Worm (Caenorhabditis elegans): ENCODE results near the gene nhr-71.
A peak's percentile ranks its signal among the peaks of the same experiment; 100 is the strongest.

The nhr-71 gene

ce11 chrX:13782074-13782462 lies 35.0 kb downstream of the nhr-71 start (continued):
- TF ChIP-seq dmd-6 (GFP tag; IDR thresholded peaks at IDR 0.05) (peak; percentile 54), rbr-2 (tag; optimal IDR thresholded peaks at IDR 0.05) (no peak), Y105C5A.15 (GFP tag; IDR thresholded peaks at IDR 0.05) (no peak), ctbp-1 (GFP tag; IDR thresholded peaks at IDR 0.05) (0 out of 2 replicates have a peak, but pooled peaks have one; percentile 50), tra-1 (GFP tag; IDR thresholded peaks at IDR 0.05) (peak; percentile 71), nhr-41 (GFP tag; IDR thresholded peaks at IDR 0.05) (0 out of 2 replicates have a peak, but pooled peaks have one; percentile 31), vab-7 (GFP tag; IDR thresholded peaks at IDR 0.05) (peak; percentile 73), lim-7 (GFP tag; IDR thresholded peaks at IDR 0.05) (peak; percentile 84), snpc-1.2 (GFP tag; IDR thresholded peaks at IDR 0.05) (peak; percentile 78; the same call in 1 of the 2 replicates), duxl-1 (tag; optimal IDR thresholded peaks at IDR 0.05; ENCODE audit: poor library complexity) (peak; percentile 53), lir-3 (tag; optimal IDR thresholded peaks at IDR 0.05) (no peak), R02D3.7 (tag; optimal IDR thresholded peaks at IDR 0.05) (no peak), madf-9 (GFP tag; conservative IDR thresholded peaks at IDR 0.05) (peak; percentile 82), php-3 (GFP tag; IDR thresholded peaks at IDR 0.05) (0 out of 2 replicates have a peak, but pooled peaks have one; percentile 38), dve-1 (tag; optimal IDR thresholded peaks at IDR 0.05; ENCODE audit: insufficient read depth) (peak; percentile 38), attf-4 (tag; optimal IDR thresholded peaks at IDR 0.05) (no peak), daf-19 (GFP tag; conservative IDR thresholded peaks at IDR 0.05) (no peak), dmd-8 (GFP tag; IDR thresholded peaks at IDR 0.05) (peak; percentile 77; the same call in 1 of the 2 replicates)

- no peak for TF ChIP-seq pqm-1 (tag; optimal IDR thresholded peaks at IDR 0.05)
- no peak for TF ChIP-seq ceh-32 (tag; optimal IDR thresholded peaks at IDR 0.05; ENCODE audit: poor library complexity)
- TF ChIP-seq nhr-6 (tag; optimal IDR thresholded peaks at IDR 0.05), result no peak
- TF ChIP-seq madf-9 (GFP tag; conservative IDR thresholded peaks at IDR 0.05), result no peak
- TF ChIP-seq ZK337.2 (GFP tag; IDR thresholded peaks at IDR 0.05), result no peak
- no peak for TF ChIP-seq aha-1 (tag)
- TF ChIP-seq jun-1 (tag; optimal IDR thresholded peaks at IDR 0.05), result no peak
- TF ChIP-seq mes-2 (tag; optimal IDR thresholded peaks at IDR 0.05; ENCODE audit: poor library complexity, severe bottlenecking), result no peak
- no peak for TF ChIP-seq saeg-2 (GFP tag; IDR thresholded peaks at IDR 0.05)
- no peak for TF ChIP-seq unc-62 (GFP tag; optimal IDR thresholded peaks at IDR 0.05 in 1 of 2)
- TF ChIP-seq unc-62 (tag; optimal IDR thresholded peaks at IDR 0.05), result no peak
- no peak for TF ChIP-seq dmd-8 (GFP tag; IDR thresholded peaks at IDR 0.05)
- no peak for TF ChIP-seq fkh-10 (GFP tag; optimal IDR thresholded peaks at IDR 0.05)
- no peak for TF ChIP-seq egl-27 (tag; optimal IDR thresholded peaks at IDR 0.05)
- no peak for TF ChIP-seq nhr-42 (GFP tag; IDR thresholded peaks at IDR 0.05)
Observed at ce11 chrX:13785268-13785667, 38.2 kb downstream of the nhr-71 start, which contains the start of gene F55F3.4. TSS of gene F55F3.4 (plus strand) at chrX:13785568.

ce11 chrX:13790532-13790931 lies 43.4 kb downstream of the nhr-71 start, which contains the start of gene ZK1086.3:
TSS of gene ZK1086.3 (plus strand) at chrX:13790832.
- no peak for TF ChIP-seq D1046.2 (GFP tag; IDR thresholded peaks at IDR 0.05)
- TF ChIP-seq php-3 (GFP tag; IDR thresholded peaks at IDR 0.05), result no peak
- no peak for TF ChIP-seq aha-1 (tag)
- TF ChIP-seq nhr-77 (tag; optimal IDR thresholded peaks at IDR 0.05), result no peak
- no peak for TF ChIP-seq dmd-8 (GFP tag; IDR thresholded peaks at IDR 0.05)
- no peak for TF ChIP-seq F26F4.8 (GFP tag; conservative IDR thresholded peaks at IDR 0.05)
- TF ChIP-seq mes-2 (tag; optimal IDR thresholded peaks at IDR 0.05; ENCODE audit: poor library complexity, severe bottlenecking), result no peak
- TF ChIP-seq mep-1 (tag; optimal IDR thresholded peaks at IDR 0.05), result no peak
- TF ChIP-seq tag-97 (GFP tag; IDR thresholded peaks at IDR 0.05), result no peak
- TF ChIP-seq dmd-6 (GFP tag; IDR thresholded peaks at IDR 0.05), result no peak
- TF ChIP-seq ceh-28 (tag; optimal IDR thresholded peaks at IDR 0.05), result no peak
- TF ChIP-seq saeg-2 (GFP tag; IDR thresholded peaks at IDR 0.05), result no peak
- TF ChIP-seq mdt-29 (GFP tag; IDR thresholded peaks at IDR 0.05), result no peak

Measured in whole organism, L4 larva.